Worm (Caenorhabditis elegans) whole organism, early embryonic: ENCODE measurements around the gene F13H8.6.

Experiments used
- B0310.2 ChIP-seq: sonication (generic microtip); optimal IDR thresholded peaks from 2 replicates; lab custom pipeline; 2016; ENCODE audit warnings: mild to moderate bottlenecking, missing genetic modification characterization, missing compliant biosample characterization
- ama-1 ChIP-seq: fragments of 150-350 bp; optimal IDR thresholded peaks from 2 replicates; lab custom pipeline; 2014
- ceh-36 ChIP-seq: sonication (generic microtip); optimal IDR thresholded peaks from 2 replicates; lab custom pipeline; 2016; ENCODE audit warnings: missing genetic modification characterization, inconsistent platforms, missing compliant biosample characterization
- ets-7 ChIP-seq: sonication (generic microtip); optimal IDR thresholded peaks from 2 replicates; lab custom pipeline; 2016; ENCODE audit warnings: missing genotype, missing genetic modification characterization, missing compliant biosample characterization
- flt-1 ChIP-seq: fragments of 200-800 bp; sonication (Bioruptor generic); IDR thresholded peaks from 2 replicates; pipeline ENCODE4 v1.3.6; 2022; ENCODE audit warnings: missing genetic modification characterization, missing compliant biosample characterization
- hmg-4 ChIP-seq: fragments of 200-800 bp; sonication (Bioruptor generic); optimal IDR thresholded peaks from 2 replicates; lab custom pipeline; 2018; ENCODE audit warnings: mild to moderate bottlenecking, missing genetic modification characterization, missing compliant biosample characterization
- hnd-1 ChIP-seq: sonication (generic microtip); optimal IDR thresholded peaks from 2 replicates; lab custom pipeline; 2016; ENCODE audit warnings: missing genetic modification characterization, missing compliant biosample characterization
- sea-1 ChIP-seq: fragments of 200-800 bp; sonication (Bioruptor generic); conservative IDR thresholded peaks from 2 replicates; pipeline ENCODE4 v1.3.6; 2022; ENCODE audit warnings: missing genetic modification characterization, missing compliant biosample characterization
- tbx-11 ChIP-seq: fragments of 200-800 bp; sonication (Bioruptor generic); IDR thresholded peaks from 2 replicates; pipeline ENCODE4 v1.3.6; 2022; ENCODE audit warnings: missing genetic modification characterization, missing compliant biosample characterization
- tra-4 ChIP-seq: sonication (generic microtip); optimal IDR thresholded peaks from 2 replicates; lab custom pipeline; 2017; ENCODE audit warnings: missing genetic modification characterization, missing compliant biosample characterization

ce11 chrII:6283074-6283473 lies 3.7 kb downstream of the F13H8.6 start, which contains the start of gene F13H8.1:
- TF ChIP-seq hnd-1 (tag; lab: Kevin White, UChicago) (no peak), ama-1 (lab: Kevin White, UChicago) (no peak), tbx-11 (GFP tag; lab: Robert Waterston, UW) (no peak), ceh-36 (tag; lab: Kevin White, UChicago) (no peak), ets-7 (tag; lab: Kevin White, UChicago) (no peak), tra-4 (tag; lab: Kevin White, UChicago) (no peak), hmg-4 (GFP tag; lab: Kevin White, UChicago) (no peak), flt-1 (GFP tag; lab: Robert Waterston, UW) (no peak), sea-1 (GFP tag; lab: Robert Waterston, UW) (no peak), B0310.2 (no peak)
